Worm (Caenorhabditis elegans) whole organism, L4 larva: ENCODE results near the gene npr-7.

Experiments used
- Y48G9A.11 ChIP-seq: fragments of 200-800 bp; sonication (Bioruptor generic); IDR thresholded peaks from 2 replicates; pipeline ENCODE4 v1.3.6; 2022; ENCODE audit warnings: missing genetic modification reagents, missing genetic modification characterization, missing compliant biosample characterization
- ceh-82 ChIP-seq: sonication (generic microtip); optimal IDR thresholded peaks from 2 replicates; lab custom pipeline; 2017; ENCODE audit warnings: missing biosample characterization, missing genetic modification characterization
- egl-27 ChIP-seq: sonication (generic microtip); optimal IDR thresholded peaks from 3 replicates; lab custom pipeline; 2017; ENCODE audit warnings: missing biosample characterization, missing genetic modification reagents, missing genetic modification characterization
- fos-1 ChIP-seq: fragments of 150-350 bp; optimal IDR thresholded peaks from 2 replicates; lab custom pipeline; 2014; ENCODE audit warnings: missing biosample characterization, missing genetic modification characterization
- lsy-2 ChIP-seq, 2 experiments: fragments of 150-350 bp in 1 of 2; sonication (generic microtip) in 1 of 2; optimal IDR thresholded peaks; 2 replicates each; lab custom pipeline; 2014 to 2017; ENCODE audit warnings: missing biosample characterization in 2 of 2, missing genetic modification characterization in 2 of 2
- nhr-111 ChIP-seq: fragments of 200-800 bp; sonication (Bioruptor generic); optimal IDR thresholded peaks from 2 replicates; lab custom pipeline; 2018; ENCODE audit warnings: mild to moderate bottlenecking, missing genetic modification characterization, missing compliant biosample characterization
- snpc-4 ChIP-seq: fragments of 150-350 bp; optimal IDR thresholded peaks from 2 replicates; lab custom pipeline; 2014; ENCODE audit warnings: missing biosample characterization, missing genetic modification characterization
- unc-62 ChIP-seq, 3 experiments: fragments of 150-350 bp in 1 of 3; sonication (generic microtip); optimal IDR thresholded peaks in 2 of 3; peaks in 1 of 3; 1 replicate in 1 of 3; 2 replicates in 2 of 3; lab custom pipeline; 2014 to 2017; ENCODE audit warnings: missing biosample characterization in 3 of 3, missing genetic modification characterization in 3 of 3, missing genetic modification reagents in 3 of 3, missing genotype in 1 of 3
- vab-7 ChIP-seq: fragments of 200-800 bp; sonication (Bioruptor generic); IDR thresholded peaks from 2 replicates; pipeline ENCODE4 v1.3.6; 2022; ENCODE audit warnings: missing genetic modification reagents, missing genetic modification characterization, missing compliant biosample characterization
- ztf-11 ChIP-seq: fragments of 150-350 bp; optimal IDR thresholded peaks from 2 replicates; lab custom pipeline; 2014; ENCODE audit warnings: missing biosample characterization, missing genetic modification characterization

- no peak for TF ChIP-seq ztf-11
- no peak for TF ChIP-seq unc-62 (GFP tag; optimal IDR thresholded peaks at IDR 0.05 in 1 of 2; lab: Kevin White, UChicago)
- TF ChIP-seq unc-62 (tag; optimal IDR thresholded peaks at IDR 0.05; lab: Kevin White, UChicago): no peak
- no peak for TF ChIP-seq Y48G9A.11
- no peak for TF ChIP-seq nhr-111
- no peak for TF ChIP-seq snpc-4
- TF ChIP-seq fos-1 (tag; lab: Kevin White, UChicago): no peak
- no peak for TF ChIP-seq vab-7 (GFP tag; lab: Robert Waterston, UW)
- TF ChIP-seq ceh-82: no peak
- no peak for TF ChIP-seq egl-27 (tag; lab: Kevin White, UChicago)
- no peak for TF ChIP-seq lsy-2 (tag; optimal IDR thresholded peaks at IDR 0.05; lab: Kevin White, UChicago)
Measured at ce11 chrX:9266512-9266911, 52.5 kb downstream of the npr-7 start.
